Worm (Caenorhabditis elegans): ENCODE measurements around the gene Y70G10A.4.

ce11 chrIII:10233979-10234378, 12.0 kb downstream of the Y70G10A.4 start, which contains the start of gene paml-1:
- TF ChIP-seq him-1 (tag; optimal IDR thresholded peaks at IDR 0.05) (no peak), dao-5 (tag; optimal IDR thresholded peaks at IDR 0.05) (no peak)

All from whole organism, L4/young adult.